Worm (Caenorhabditis elegans) whole organism, L3 larva: ENCODE measurements around the gene C13E3.1.
A peak's percentile ranks its signal among the peaks of the same experiment; 100 is the strongest.

Experiments used
- R02D3.7 ChIP-seq: fragments of 150-350 bp; optimal IDR thresholded peaks from 2 replicates; lab custom pipeline; 2014; ENCODE audit warnings: missing biosample characterization, missing genetic modification characterization
- ZK546.5 ChIP-seq: sonication (generic microtip); optimal IDR thresholded peaks from 2 replicates; lab custom pipeline; 2017; ENCODE audit warnings: missing biosample characterization, missing genetic modification characterization
- aly-2 ChIP-seq: fragments of 150-350 bp; optimal IDR thresholded peaks from 2 replicates; lab custom pipeline; 2014; ENCODE audit warnings: missing biosample characterization, missing genetic modification characterization
- ceh-16 ChIP-seq: sonication (generic microtip); optimal IDR thresholded peaks from 2 replicates; lab custom pipeline; 2017; ENCODE audit warnings: missing biosample characterization, missing genetic modification characterization
- ceh-82 ChIP-seq: fragments of 150-350 bp; optimal IDR thresholded peaks from 2 replicates; lab custom pipeline; 2014; ENCODE audit warnings: missing biosample characterization, missing genetic modification characterization
- daf-12 ChIP-seq: fragments of 150-350 bp; optimal IDR thresholded peaks from 2 replicates; lab custom pipeline; 2014; ENCODE audit warnings: missing biosample characterization, missing genetic modification reagents, missing genetic modification characterization
- egl-27 ChIP-seq: sonication (generic microtip); optimal IDR thresholded peaks from 4 replicates; lab custom pipeline; 2017; ENCODE audit warnings: missing biosample characterization, missing genetic modification reagents, missing genetic modification characterization
- egl-5 ChIP-seq: fragments of 150-350 bp; optimal IDR thresholded peaks from 2 replicates; lab custom pipeline; 2017; ENCODE audit warnings: missing biosample characterization, missing genetic modification reagents, missing genetic modification characterization, inconsistent platforms
- elt-1 ChIP-seq: fragments of 150-350 bp; optimal IDR thresholded peaks from 2 replicates; lab custom pipeline; 2014; ENCODE audit warnings: missing biosample characterization, missing genetic modification characterization
- elt-2 ChIP-seq: sonication (generic microtip); optimal IDR thresholded peaks from 2 replicates; lab custom pipeline; 2016; ENCODE audit warnings: missing genetic modification reagents, mild to moderate bottlenecking, missing genetic modification characterization, missing compliant biosample characterization
- elt-3 ChIP-seq, 3 experiments: fragments of 150-350 bp in 1 of 3; sonication (generic microtip) in 2 of 3; optimal IDR thresholded peaks; 2 replicates in 2 of 3; 4 replicates in 1 of 3; lab custom pipeline; 2014 to 2017; ENCODE audit warnings: missing biosample characterization in 3 of 3, missing genetic modification characterization in 3 of 3
- fkh-10 ChIP-seq: sonication (generic microtip); optimal IDR thresholded peaks from 2 replicates; lab custom pipeline; 2017; ENCODE audit warnings: missing biosample characterization, missing genetic modification reagents, missing genetic modification characterization
- hmg-11 ChIP-seq: sonication (generic microtip); optimal IDR thresholded peaks from 2 replicates; lab custom pipeline; 2016; ENCODE audit warnings: missing genetic modification characterization, missing compliant biosample characterization
- jun-1 ChIP-seq: fragments of 150-350 bp; optimal IDR thresholded peaks from 2 replicates; lab custom pipeline; 2014; ENCODE audit warnings: missing biosample characterization, missing genetic modification reagents, missing genetic modification characterization
- lin-15B ChIP-seq: fragments of 150-350 bp; optimal IDR thresholded peaks from 2 replicates; lab custom pipeline; 2014; ENCODE audit warnings: missing biosample characterization, missing genetic modification characterization
- lin-39 ChIP-seq: fragments of 150-350 bp; optimal IDR thresholded peaks from 2 replicates; lab custom pipeline; 2018; ENCODE audit warnings: missing biosample characterization, missing genetic modification reagents, missing genetic modification characterization
- lsy-12 ChIP-seq: sonication (generic microtip); optimal IDR thresholded peaks from 2 replicates; lab custom pipeline; 2016; ENCODE audit warnings: mild to moderate bottlenecking, missing genetic modification characterization, missing compliant biosample characterization
- mml-1 ChIP-seq: fragments of 150-350 bp; sonication (generic microtip); optimal IDR thresholded peaks from 3 replicates; lab custom pipeline; 2014; ENCODE audit warnings: missing biosample characterization, missing genetic modification characterization
- nfya-1 ChIP-seq: sonication (generic microtip); optimal IDR thresholded peaks from 2 replicates; lab custom pipeline; 2017; ENCODE audit warnings: missing genetic modification characterization, mild to moderate bottlenecking, missing compliant biosample characterization, antibody characterized with exemption, moderate library complexity; ENCODE audit not compliant: insufficient read depth
- nhr-11 ChIP-seq: fragments of 150-350 bp; optimal IDR thresholded peaks from 2 replicates; lab custom pipeline; 2014; ENCODE audit warnings: missing biosample characterization, missing genetic modification characterization
- nhr-12 ChIP-seq: fragments of 150-350 bp; optimal IDR thresholded peaks from 2 replicates; lab custom pipeline; 2014; ENCODE audit warnings: missing biosample characterization, missing genetic modification characterization
- nhr-23 ChIP-seq: fragments of 150-350 bp; optimal IDR thresholded peaks from 2 replicates; lab custom pipeline; 2014; ENCODE audit warnings: missing biosample characterization, missing genetic modification reagents, missing genetic modification characterization
- nhr-237 ChIP-seq: fragments of 150-350 bp; optimal IDR thresholded peaks from 2 replicates; lab custom pipeline; 2014; ENCODE audit warnings: missing biosample characterization, missing genetic modification characterization
- nhr-25 ChIP-seq: sonication (generic microtip); optimal IDR thresholded peaks from 2 replicates; lab custom pipeline; 2017; ENCODE audit warnings: missing biosample characterization, missing genetic modification characterization
- nhr-28 ChIP-seq: fragments of 150-350 bp; optimal IDR thresholded peaks from 2 replicates; lab custom pipeline; 2014; ENCODE audit warnings: missing biosample characterization, missing genetic modification characterization
- nhr-43 ChIP-seq: sonication (generic microtip); optimal IDR thresholded peaks from 2 replicates; lab custom pipeline; 2016; ENCODE audit warnings: mild to moderate bottlenecking, missing genetic modification characterization, missing compliant biosample characterization; ENCODE audit not compliant: poor library complexity, severe bottlenecking
- nhr-76 ChIP-seq: fragments of 150-350 bp; sonication (generic microtip); optimal IDR thresholded peaks from 5 replicates; lab custom pipeline; 2014; ENCODE audit warnings: missing biosample characterization, missing genetic modification characterization
- pha-4 ChIP-seq: fragments of 150-350 bp; optimal IDR thresholded peaks from 2 replicates; lab custom pipeline; 2014; ENCODE audit warnings: missing biosample characterization, missing genetic modification reagents, missing genetic modification characterization
- sea-2 ChIP-seq: fragments of 150-350 bp; sonication (generic microtip); optimal IDR thresholded peaks from 4 replicates; lab custom pipeline; 2014; ENCODE audit warnings: missing biosample characterization, missing genetic modification reagents, missing genetic modification characterization
- skn-1 ChIP-seq: fragments of 150-350 bp; optimal IDR thresholded peaks from 2 replicates; lab custom pipeline; 2014; ENCODE audit warnings: missing biosample characterization, missing genetic modification characterization
- tbx-2 ChIP-seq: sonication (generic microtip); optimal IDR thresholded peaks from 2 replicates; lab custom pipeline; 2016; ENCODE audit warnings: mild to moderate bottlenecking, missing genetic modification characterization, missing compliant biosample characterization
- unc-39 ChIP-seq: sonication (generic microtip); optimal IDR thresholded peaks from 4 replicates; lab custom pipeline; 2017; ENCODE audit warnings: missing biosample characterization, missing genetic modification characterization
- unc-62 ChIP-seq: fragments of 150-350 bp; sonication (generic microtip); optimal IDR thresholded peaks from 4 replicates; lab custom pipeline; 2014; ENCODE audit warnings: missing biosample characterization, missing genetic modification reagents, missing genetic modification characterization
- ztf-11 ChIP-seq: fragments of 150-350 bp; optimal IDR thresholded peaks from 2 replicates; lab custom pipeline; 2014; ENCODE audit warnings: missing biosample characterization, missing genetic modification characterization
- ztf-4 ChIP-seq: fragments of 150-350 bp; optimal IDR thresholded peaks from 2 replicates; lab custom pipeline; 2014; ENCODE audit warnings: missing biosample characterization, missing genetic modification characterization

C13E3.1 gene

DNA sequence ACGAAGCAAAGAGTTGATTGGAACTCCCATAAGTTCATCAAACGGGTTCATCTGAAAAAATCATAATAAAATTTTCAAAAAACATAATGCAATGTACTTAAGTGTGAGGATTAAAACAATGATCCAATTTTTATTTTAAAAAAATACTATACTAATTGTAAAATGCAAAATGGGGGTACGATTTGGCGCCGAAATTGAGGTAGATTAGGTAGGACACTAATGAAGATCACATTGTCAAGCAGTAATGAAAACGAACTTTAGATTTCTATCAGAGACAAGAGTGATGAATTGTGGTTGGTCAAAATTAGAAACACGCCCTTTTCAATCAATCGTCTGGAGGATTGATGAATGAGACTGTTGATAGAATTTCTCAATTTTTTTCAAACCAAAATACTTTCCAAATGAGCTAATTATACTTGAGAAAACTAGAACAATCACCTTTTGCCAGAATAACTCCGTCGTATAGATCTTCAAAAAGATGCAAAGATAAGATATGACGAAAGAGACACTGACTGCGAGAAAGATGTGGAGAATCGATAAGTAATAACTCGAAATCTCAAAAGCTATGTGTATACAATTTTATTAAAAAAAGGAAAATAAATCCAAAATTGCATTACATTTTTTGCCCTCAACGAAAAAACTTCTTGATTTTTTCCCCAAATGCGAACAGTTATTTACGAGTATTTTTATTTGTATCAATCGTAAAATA lies 34.9 kb upstream of the C13E3.1 start, which contains the start of gene C06E2.5:
C06E2.5 (minus strand) TSS at position 51 of the 709 bp plus-strand sequence.
- TF ChIP-seq nhr-28 (tag; lab: Kevin White, UChicago): no peak
- peak; percentile 16 for TF ChIP-seq nhr-23 (tag; lab: Kevin White, UChicago)
- TF ChIP-seq ztf-4 (tag; lab: Kevin White, UChicago): no peak
- TF ChIP-seq ztf-11: no peak
- no peak for TF ChIP-seq lsy-12 (tag; lab: Kevin White, UChicago)
- TF ChIP-seq nhr-12: no peak
- no peak for TF ChIP-seq unc-62 (GFP tag; lab: Kevin White, UChicago)
- no peak for TF ChIP-seq nhr-11 (tag; lab: Kevin White, UChicago)
- TF ChIP-seq egl-27: no peak
- TF ChIP-seq elt-1 (tag; lab: Kevin White, UChicago): peak; percentile 95
- TF ChIP-seq ceh-16: no peak

DNA sequence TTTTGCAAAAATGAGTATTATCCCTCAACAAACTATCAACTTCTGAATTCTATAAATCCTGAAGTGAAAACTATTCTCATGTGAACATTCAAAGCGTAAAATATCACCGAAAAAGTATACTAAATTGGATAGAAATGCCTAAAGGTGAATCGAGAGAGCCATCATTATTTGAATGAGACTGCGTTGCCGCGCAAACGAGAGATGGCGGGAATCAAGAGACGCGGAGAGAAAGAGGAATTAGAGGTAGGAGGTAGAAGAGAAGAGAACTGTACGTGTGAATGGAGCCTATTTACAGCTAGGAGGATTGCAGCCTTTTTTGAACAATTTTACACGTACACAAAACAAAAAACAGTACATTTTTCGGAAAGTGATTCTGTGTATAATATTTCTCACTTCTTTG lies 33.4 kb upstream of the C13E3.1 start:
- no peak for TF ChIP-seq sea-2 (GFP tag; lab: Kevin White, UChicago)
- no peak for TF ChIP-seq nhr-43 (tag; lab: Kevin White, UChicago)
- peak; percentile 15 for TF ChIP-seq pha-4
- no peak for TF ChIP-seq aly-2 (tag; lab: Kevin White, UChicago)
- TF ChIP-seq fkh-10: no peak

- TF ChIP-seq nhr-76 (tag; lab: Kevin White, UChicago): no peak
- no peak for TF ChIP-seq lsy-12 (tag; lab: Kevin White, UChicago)
- peak; percentile 9 for TF ChIP-seq elt-1 (tag; lab: Kevin White, UChicago)
Measured at ce11 chrX:8860958-8861357, 31.9 kb upstream of the C13E3.1 start, which contains the start of gene C06E2.9. C06E2.9 (plus strand) TSS chrX:8861258.

- TF ChIP-seq nhr-11 (tag; lab: Kevin White, UChicago) (no peak), R02D3.7 (tag; lab: Kevin White, UChicago) (no peak), nhr-76 (tag; lab: Kevin White, UChicago) (no peak), nhr-43 (tag; lab: Kevin White, UChicago) (no peak), sea-2 (GFP tag; lab: Kevin White, UChicago) (no peak), elt-3 (tag; optimal IDR thresholded peaks at IDR 0.05; lab: Kevin White, UChicago) (no peak), nhr-25 (tag; lab: Kevin White, UChicago) (no peak), tbx-2 (no peak), aly-2 (tag; lab: Kevin White, UChicago) (no peak), nfya-1 (tag; lab: Kevin White, UChicago) (no peak), mml-1 (tag; lab: Kevin White, UChicago) (no peak), lin-15B (no peak), fkh-10 (no peak), daf-12 (tag; lab: Kevin White, UChicago) (no peak), ZK546.5 (tag; lab: Kevin White, UChicago) (no peak), elt-1 (tag; lab: Kevin White, UChicago) (no peak), nhr-237 (no peak), nhr-28 (tag; lab: Kevin White, UChicago) (no peak), ceh-82 (no peak), lin-39 (tag; lab: Kevin White, UChicago) (no peak)
Measured at ce11 chrX:8866563-8866962, 26.3 kb upstream of the C13E3.1 start, which contains the start of gene ins-9. ins-9 (minus strand) TSS chrX:8866663.

ce11 chrX:8869112-8869675 lies 23.7 kb upstream of the C13E3.1 start, which contains the start of the genes ubc-22 and ubc-21:
ubc-22 (minus strand) TSS chrX:8869162.
ubc-21 (plus strand) TSS chrX:8869625.
- no peak for TF ChIP-seq hmg-11
- peak; percentile 31 for TF ChIP-seq lin-39 (tag; lab: Kevin White, UChicago)
- no peak for TF ChIP-seq egl-5 (tag; lab: Kevin White, UChicago)
- no peak for TF ChIP-seq nhr-23 (tag; lab: Kevin White, UChicago)
- no peak for TF ChIP-seq aly-2 (tag; lab: Kevin White, UChicago)
- TF ChIP-seq elt-2: no peak
- no peak for TF ChIP-seq unc-39
- no peak for TF ChIP-seq sea-2 (GFP tag; lab: Kevin White, UChicago)
- TF ChIP-seq nfya-1 (tag; lab: Kevin White, UChicago): peak; percentile 58
- peak; percentile 32 for TF ChIP-seq lin-15B
- no peak for TF ChIP-seq jun-1 (tag; lab: Kevin White, UChicago)
- TF ChIP-seq skn-1 (tag; lab: Kevin White, UChicago): no peak
- no peak for TF ChIP-seq mml-1 (tag; lab: Kevin White, UChicago)
